Worm (Caenorhabditis elegans) whole organism, late embryonic: Measurements from ENCODE around the gene clc-3.

Experiments
- F13H6.1 ChIP-seq: sonication (generic microtip); optimal IDR thresholded peaks from 2 replicates; lab custom pipeline; 2016; ENCODE audit warnings: missing genetic modification characterization, missing compliant biosample characterization
- elt-4 ChIP-seq: sonication (generic microtip); optimal IDR thresholded peaks from 2 replicates; lab custom pipeline; 2016; ENCODE audit warnings: missing genetic modification characterization, missing compliant biosample characterization
- nhr-11 ChIP-seq: fragments of 150-350 bp; optimal IDR thresholded peaks from 2 replicates; lab custom pipeline; 2014; ENCODE audit warnings: missing biosample characterization, missing genetic modification characterization
- pag-3 ChIP-seq: sonication (generic microtip); optimal IDR thresholded peaks from 2 replicates; lab custom pipeline; 2016; ENCODE audit warnings: missing compliant biosample characterization, missing genetic modification characterization, borderline replicate concordance
- syd-9 ChIP-seq: sonication (generic microtip); optimal IDR thresholded peaks from 2 replicates; lab custom pipeline; 2016; ENCODE audit warnings: mild to moderate bottlenecking, missing genetic modification characterization, moderate library complexity, missing compliant biosample characterization

- no peak for TF ChIP-seq elt-4 (tag; lab: Kevin White, UChicago)
- no peak for TF ChIP-seq F13H6.1 (tag; lab: Kevin White, UChicago)
- TF ChIP-seq pag-3, result no peak
- no peak for TF ChIP-seq nhr-11 (tag; lab: Kevin White, UChicago)
- no peak for TF ChIP-seq syd-9 (tag; lab: Kevin White, UChicago)
These were observed 10.8 kb upstream of the clc-3 start, which contains the start of gene acp-1 for ce11 chrX:3385362-3385761.
